Worm (Caenorhabditis elegans): ENCODE results near the gene pxn-1.

DNA sequence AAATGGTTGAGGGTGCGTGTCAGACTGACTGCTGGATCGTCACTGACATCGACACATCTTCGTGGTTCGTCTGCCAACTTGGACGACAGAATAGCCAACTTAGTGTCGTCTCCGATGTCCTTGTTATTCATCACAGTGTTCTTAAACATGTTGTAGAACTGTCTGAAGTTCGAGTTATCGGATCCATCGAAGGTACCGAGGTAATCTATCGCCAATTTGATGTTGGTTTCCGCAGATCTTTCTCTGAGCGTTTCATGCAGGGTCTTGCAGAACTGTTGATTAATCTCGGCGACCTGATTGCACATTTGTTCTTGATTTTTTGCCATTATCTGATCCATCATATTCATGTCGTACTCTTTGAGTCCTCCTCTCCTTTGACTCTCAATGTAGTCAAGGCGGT is 13.4 kb upstream of the pxn-1 start:
- no peak for TF ChIP-seq lin-26 (GFP tag; IDR thresholded peaks at IDR 0.05)
- no peak for TF ChIP-seq egrh-3 (GFP tag; IDR thresholded peaks at IDR 0.05)
- TF ChIP-seq lin-54 (GFP tag; optimal IDR thresholded peaks at IDR 0.05) = no peak
- no peak for TF ChIP-seq unc-62 (GFP tag; optimal IDR thresholded peaks at IDR 0.05)
